Worm (Caenorhabditis elegans) whole organism, L2 larva: ENCODE data around the gene clec-82.

Experiments used
- C34F6.9 ChIP-seq: fragments of 150-350 bp; optimal IDR thresholded peaks from 2 replicates; lab custom pipeline; 2014; ENCODE audit warnings: missing biosample characterization, missing genetic modification characterization
- F13H6.1 ChIP-seq: sonication (generic microtip); optimal IDR thresholded peaks from 2 replicates; lab custom pipeline; 2016; ENCODE audit warnings: missing genetic modification characterization, missing compliant biosample characterization
- R02D3.7 ChIP-seq: fragments of 150-350 bp; optimal IDR thresholded peaks from 2 replicates; lab custom pipeline; 2014; ENCODE audit warnings: missing biosample characterization, missing genetic modification characterization
- Y55F3AM.14 ChIP-seq: fragments of 200-800 bp; sonication (Bioruptor generic); optimal IDR thresholded peaks from 2 replicates; lab custom pipeline; 2018; ENCODE audit warnings: mild to moderate bottlenecking, missing genetic modification characterization, missing compliant biosample characterization
- ZK546.5 ChIP-seq: sonication (generic microtip); optimal IDR thresholded peaks from 2 replicates; lab custom pipeline; 2017; ENCODE audit warnings: missing biosample characterization, missing genetic modification characterization
- alr-1 ChIP-seq: fragments of 150-350 bp; optimal IDR thresholded peaks from 2 replicates; lab custom pipeline; 2014; ENCODE audit warnings: missing biosample characterization, missing genetic modification characterization
- aly-2 ChIP-seq: fragments of 150-350 bp; optimal IDR thresholded peaks from 2 replicates; lab custom pipeline; 2014; ENCODE audit warnings: missing biosample characterization, missing genetic modification characterization
- ama-1 ChIP-seq: fragments of 150-350 bp; optimal IDR thresholded peaks from 2 replicates; lab custom pipeline; 2018; ENCODE audit warnings: inconsistent platforms
- blmp-1 ChIP-seq: sonication (generic microtip); optimal IDR thresholded peaks from 2 replicates; lab custom pipeline; 2017; ENCODE audit warnings: missing genetic modification characterization, mild to moderate bottlenecking, missing compliant biosample characterization, antibody characterized with exemption, moderate library complexity; ENCODE audit not compliant: insufficient read depth
- ceh-16 ChIP-seq: fragments of 150-350 bp; optimal IDR thresholded peaks from 2 replicates; lab custom pipeline; 2014; ENCODE audit warnings: missing biosample characterization, missing genetic modification characterization
- ceh-82 ChIP-seq: fragments of 150-350 bp; optimal IDR thresholded peaks from 2 replicates; lab custom pipeline; 2014; ENCODE audit warnings: missing biosample characterization, missing genetic modification characterization
- crh-2 ChIP-seq: sonication (generic microtip); optimal IDR thresholded peaks from 2 replicates; lab custom pipeline; 2017; ENCODE audit warnings: missing biosample characterization, missing genetic modification characterization
- dmd-4 ChIP-seq: sonication (generic microtip); optimal IDR thresholded peaks from 2 replicates; lab custom pipeline; 2017; ENCODE audit warnings: missing biosample characterization, missing genetic modification characterization
- egl-27 ChIP-seq: sonication (generic microtip); optimal IDR thresholded peaks from 3 replicates; lab custom pipeline; 2017; ENCODE audit warnings: missing biosample characterization, missing genetic modification reagents, missing genetic modification characterization
- elt-1 ChIP-seq: fragments of 150-350 bp; optimal IDR thresholded peaks from 2 replicates; lab custom pipeline; 2014; ENCODE audit warnings: missing biosample characterization, missing genetic modification characterization
- elt-3 ChIP-seq: sonication (generic microtip); optimal IDR thresholded peaks from 2 replicates; lab custom pipeline; 2017; ENCODE audit warnings: missing biosample characterization, missing genetic modification characterization
- fos-1 ChIP-seq: fragments of 150-350 bp; optimal IDR thresholded peaks from 2 replicates; lab custom pipeline; 2014; ENCODE audit warnings: missing biosample characterization, missing genetic modification characterization
- gmeb-1 ChIP-seq: fragments of 150-350 bp; optimal IDR thresholded peaks from 2 replicates; lab custom pipeline; 2014; ENCODE audit warnings: missing biosample characterization, missing genetic modification characterization
- lin-11 ChIP-seq: fragments of 150-350 bp; sonication (generic microtip); optimal IDR thresholded peaks from 2 replicates; lab custom pipeline; 2014; ENCODE audit warnings: missing biosample characterization, missing genetic modification characterization, inconsistent platforms, mixed read lengths
- lin-13 ChIP-seq: fragments of 150-350 bp; optimal IDR thresholded peaks from 2 replicates; lab custom pipeline; 2014; ENCODE audit warnings: missing biosample characterization, missing genetic modification reagents, missing genetic modification characterization
- lin-39 ChIP-seq: fragments of 150-350 bp; optimal IDR thresholded peaks from 2 replicates; lab custom pipeline; 2014; ENCODE audit warnings: missing biosample characterization, missing genetic modification reagents, missing genetic modification characterization
- lsy-2 ChIP-seq, 2 experiments: fragments of 150-350 bp in 1 of 2; sonication (generic microtip) in 1 of 2; optimal IDR thresholded peaks; 2 replicates each; lab custom pipeline; 2014 to 2017; ENCODE audit warnings: missing biosample characterization in 2 of 2, missing genetic modification characterization in 2 of 2
- mab-5 ChIP-seq: fragments of 150-350 bp; optimal IDR thresholded peaks from 2 replicates; lab custom pipeline; 2014; ENCODE audit warnings: missing biosample characterization, missing genetic modification characterization
- mbf-1 ChIP-seq: sonication (generic microtip); optimal IDR thresholded peaks from 2 replicates; lab custom pipeline; 2017; ENCODE audit warnings: missing biosample characterization, missing genetic modification characterization
- mdl-1 ChIP-seq, 2 experiments: fragments of 150-350 bp in 1 of 2; sonication (generic microtip) in 1 of 2; optimal IDR thresholded peaks; 2 replicates each; lab custom pipeline; 2017; ENCODE audit warnings: missing biosample characterization in 2 of 2, missing genetic modification characterization in 2 of 2
- nhr-10 ChIP-seq: sonication (generic microtip); optimal IDR thresholded peaks from 2 replicates; lab custom pipeline; 2017; ENCODE audit warnings: missing biosample characterization, missing genetic modification characterization
- nhr-11 ChIP-seq: fragments of 150-350 bp; optimal IDR thresholded peaks from 2 replicates; lab custom pipeline; 2014; ENCODE audit warnings: missing biosample characterization, missing genetic modification characterization
- nhr-12 ChIP-seq: fragments of 150-350 bp; optimal IDR thresholded peaks from 2 replicates; lab custom pipeline; 2014; ENCODE audit warnings: missing biosample characterization, missing genetic modification characterization
- nhr-129 ChIP-seq: fragments of 150-350 bp; optimal IDR thresholded peaks from 2 replicates; lab custom pipeline; 2014; ENCODE audit warnings: missing biosample characterization, missing genetic modification characterization
- nhr-21 ChIP-seq: fragments of 150-350 bp; optimal IDR thresholded peaks from 2 replicates; lab custom pipeline; 2014; ENCODE audit warnings: missing biosample characterization, missing genetic modification characterization
- nhr-237 ChIP-seq: fragments of 150-350 bp; optimal IDR thresholded peaks from 2 replicates; lab custom pipeline; 2014; ENCODE audit warnings: missing biosample characterization, missing genetic modification characterization
- nhr-25 ChIP-seq: fragments of 150-350 bp; sonication (generic microtip); optimal IDR thresholded peaks from 3 replicates; lab custom pipeline; 2014; ENCODE audit warnings: missing biosample characterization, missing genetic modification characterization
- nhr-6 ChIP-seq: fragments of 150-350 bp; optimal IDR thresholded peaks from 2 replicates; lab custom pipeline; 2014; ENCODE audit warnings: missing biosample characterization, missing genetic modification characterization
- nhr-77 ChIP-seq: fragments of 150-350 bp; optimal IDR thresholded peaks from 2 replicates; lab custom pipeline; 2014; ENCODE audit warnings: missing biosample characterization, missing genetic modification characterization
- peb-1 ChIP-seq: fragments of 150-350 bp; optimal IDR thresholded peaks from 2 replicates; lab custom pipeline; 2014; ENCODE audit warnings: missing biosample characterization, missing genetic modification characterization
- skn-1 ChIP-seq: sonication (generic microtip); optimal IDR thresholded peaks from 2 replicates; lab custom pipeline; 2017; ENCODE audit warnings: missing biosample characterization, missing genetic modification characterization
- sma-3 ChIP-seq: sonication (generic microtip); optimal IDR thresholded peaks from 2 replicates; lab custom pipeline; 2016; ENCODE audit warnings: missing genetic modification reagents, missing genetic modification characterization, missing compliant biosample characterization
- sma-9 ChIP-seq, 2 experiments: fragments of 150-350 bp in 1 of 2; sonication (generic microtip) in 1 of 2; optimal IDR thresholded peaks; 2 replicates each; lab custom pipeline; 2014 to 2016; ENCODE audit warnings: missing genetic modification characterization in 2 of 2, mild to moderate bottlenecking in 1 of 2, missing biosample characterization in 1 of 2, missing compliant biosample characterization in 1 of 2, missing genetic modification reagents in 1 of 2, moderate library complexity in 1 of 2
- snpc-4 ChIP-seq: fragments of 150-350 bp; optimal IDR thresholded peaks from 2 replicates; lab custom pipeline; 2014; ENCODE audit warnings: missing biosample characterization, missing genetic modification characterization
- unc-39 ChIP-seq: fragments of 150-350 bp; optimal IDR thresholded peaks from 2 replicates; lab custom pipeline; 2014; ENCODE audit warnings: missing biosample characterization, missing genetic modification characterization
- unc-55 ChIP-seq: fragments of 150-350 bp; sonication (generic microtip); optimal IDR thresholded peaks from 3 replicates; lab custom pipeline; 2014; ENCODE audit warnings: missing biosample characterization, missing genetic modification reagents, missing genetic modification characterization
- unc-62 ChIP-seq: fragments of 150-350 bp; optimal IDR thresholded peaks from 2 replicates; lab custom pipeline; 2014; ENCODE audit warnings: missing biosample characterization, missing genetic modification reagents, missing genetic modification characterization
- zag-1 ChIP-seq: fragments of 150-350 bp; optimal IDR thresholded peaks from 2 replicates; lab custom pipeline; 2014; ENCODE audit warnings: missing biosample characterization, missing genetic modification characterization
- ztf-1 ChIP-seq: fragments of 200-800 bp; sonication (Bioruptor generic); conservative IDR thresholded peaks from 2 replicates; pipeline ENCODE4 v1.3.6; 2022; ENCODE audit warnings: missing genetic modification characterization, missing compliant biosample characterization
- ztf-11 ChIP-seq: sonication (generic microtip); optimal IDR thresholded peaks from 2 replicates; lab custom pipeline; 2017; ENCODE audit warnings: missing biosample characterization, missing genetic modification characterization
- ztf-4 ChIP-seq: fragments of 150-350 bp; optimal IDR thresholded peaks from 2 replicates; lab custom pipeline; 2014; ENCODE audit warnings: missing biosample characterization, missing genetic modification characterization

The clec-82 gene

ce11 chrIV:2802193-2802592 lies 33.3 kb upstream of the clec-82 start:
- peak; percentile 20 for TF ChIP-seq unc-55 (GFP tag; lab: Kevin White, UChicago)
- TF ChIP-seq fos-1 (tag; lab: Kevin White, UChicago), result no peak
- no peak for TF ChIP-seq C34F6.9 (tag; lab: Kevin White, UChicago)
- no peak for TF ChIP-seq F13H6.1 (tag; lab: Kevin White, UChicago)
- TF ChIP-seq, all 48 proteins: peak for 1

DNA sequence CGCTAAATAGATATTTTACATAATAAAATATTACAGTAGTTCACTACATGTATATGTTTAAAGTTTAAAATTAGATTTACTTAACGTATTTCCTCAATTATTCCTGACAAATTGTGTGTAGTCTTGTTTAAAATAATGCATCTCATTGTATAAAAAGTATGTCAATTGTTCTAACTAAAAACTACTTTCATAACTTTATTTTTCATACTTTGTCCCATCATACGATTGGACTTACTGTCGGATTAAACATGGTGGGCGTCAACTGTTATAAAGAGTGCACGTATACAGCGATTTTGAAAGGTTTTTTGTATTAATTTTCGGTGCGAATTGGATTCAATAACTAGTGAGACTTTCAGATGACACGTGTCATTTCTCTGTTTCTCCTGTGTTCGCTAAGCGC lies 31.8 kb upstream of the clec-82 start, which contains the start of gene Y54G2A.32:
Gene Y54G2A.32 (plus strand): TSS at position 301 of the 400 bp plus-strand sequence.
- TF ChIP-seq nhr-77 (no peak), peb-1 (tag; lab: Kevin White, UChicago) (no peak), ztf-11 (no peak), ceh-82 (no peak), ZK546.5 (tag; lab: Kevin White, UChicago) (no peak), gmeb-1 (tag; lab: Kevin White, UChicago) (no peak), mbf-1 (tag; lab: Kevin White, UChicago) (no peak), mdl-1 (tag; optimal IDR thresholded peaks at IDR 0.05; lab: Kevin White, UChicago) (no peak), lin-11 (tag; lab: Kevin White, UChicago) (no peak), nhr-12 (no peak), dmd-4 (no peak), nhr-10 (tag; lab: Kevin White, UChicago) (no peak), unc-55 (GFP tag; lab: Kevin White, UChicago) (no peak), sma-9 (GFP tag; optimal IDR thresholded peaks at IDR 0.05; lab: Kevin White, UChicago) (no peak), sma-9 (tag; optimal IDR thresholded peaks at IDR 0.05; lab: Kevin White, UChicago) (no peak), lsy-2 (tag; optimal IDR thresholded peaks at IDR 0.05; lab: Kevin White, UChicago) (no peak), fos-1 (tag; lab: Kevin White, UChicago) (no peak), nhr-237 (tag; lab: Kevin White, UChicago) (no peak), nhr-11 (no peak), unc-62 (GFP tag; lab: Kevin White, UChicago) (no peak), nhr-129 (tag; lab: Kevin White, UChicago) (no peak)

DNA sequence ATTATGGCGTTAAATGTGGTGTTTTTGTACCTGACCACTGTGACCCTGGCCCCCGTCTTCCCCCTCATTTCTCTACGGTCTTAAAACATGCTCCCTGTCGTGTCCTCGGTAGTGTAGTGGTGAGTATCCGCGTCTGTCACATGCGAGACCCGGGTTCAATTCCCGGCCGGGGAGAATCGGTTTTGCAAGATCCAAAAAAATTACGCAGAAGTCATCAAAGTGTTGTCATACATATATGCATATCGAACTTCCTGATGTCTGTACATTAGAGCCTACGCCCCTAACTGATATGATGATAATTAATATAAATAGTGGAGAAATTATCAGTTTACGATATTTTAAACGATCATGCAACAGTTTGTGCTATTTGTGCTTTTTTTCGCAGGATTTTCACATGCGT lies 29.9 kb upstream of the clec-82 start, which contains the start of gene Y54G2A.45:
Gene Y54G2A.45 (plus strand): TSS at position 333 of the 400 bp plus-strand sequence.
- TF ChIP-seq zag-1 (tag; lab: Kevin White, UChicago) (no peak), F13H6.1 (tag; lab: Kevin White, UChicago) (peak; percentile 23), mab-5 (no peak), lin-39 (tag; lab: Kevin White, UChicago) (no peak), nhr-12 (no peak), nhr-77 (no peak), nhr-6 (tag; lab: Kevin White, UChicago) (no peak), crh-2 (tag; lab: Kevin White, UChicago) (peak; percentile 62), lin-13 (peak; percentile 28), unc-55 (GFP tag; lab: Kevin White, UChicago) (peak; percentile 37), elt-3 (no peak), Y55F3AM.14 (GFP tag; lab: Kevin White, UChicago) (peak; percentile 11), nhr-21 (tag; lab: Kevin White, UChicago) (no peak), sma-3 (peak; percentile 19), peb-1 (tag; lab: Kevin White, UChicago) (no peak), nhr-11 (no peak), nhr-10 (tag; lab: Kevin White, UChicago) (no peak), unc-62 (GFP tag; lab: Kevin White, UChicago) (no peak), ceh-16 (tag; lab: Kevin White, UChicago) (no peak), aly-2 (no peak), C34F6.9 (tag; lab: Kevin White, UChicago) (no peak), gmeb-1 (tag; lab: Kevin White, UChicago) (peak; percentile 42), nhr-237 (tag; lab: Kevin White, UChicago) (no peak), dmd-4 (no peak), mdl-1 (tag; optimal IDR thresholded peaks at IDR 0.05; lab: Kevin White, UChicago) (no peak), blmp-1 (tag; lab: Kevin White, UChicago) (no peak), skn-1 (tag; lab: Kevin White, UChicago) (peak; percentile 41), nhr-25 (tag; lab: Kevin White, UChicago) (no peak), nhr-129 (tag; lab: Kevin White, UChicago) (peak; percentile 16), lin-11 (tag; lab: Kevin White, UChicago) (no peak), ztf-4 (tag; lab: Kevin White, UChicago) (no peak), R02D3.7 (tag; lab: Kevin White, UChicago) (no peak), sma-9 (GFP tag; optimal IDR thresholded peaks at IDR 0.05; lab: Kevin White, UChicago) (peak; percentile 16), sma-9 (tag; optimal IDR thresholded peaks at IDR 0.05; lab: Kevin White, UChicago) (no peak), ceh-82 (no peak), ZK546.5 (tag; lab: Kevin White, UChicago) (no peak), lsy-2 (tag; optimal IDR thresholded peaks at IDR 0.05; lab: Kevin White, UChicago) (peak in 1 of 2 experiments; percentile 48), alr-1 (tag; lab: Kevin White, UChicago) (no peak), elt-1 (no peak), mbf-1 (tag; lab: Kevin White, UChicago) (no peak), ztf-1 (GFP tag; lab: Robert Waterston, UW) (no peak), fos-1 (tag; lab: Kevin White, UChicago) (peak; percentile 90), snpc-4 (tag; lab: Kevin White, UChicago) (no peak), egl-27 (no peak), ama-1 (lab: Kevin White, UChicago) (no peak), unc-39 (no peak)
